Worm (Caenorhabditis elegans) whole organism, young adult: ENCODE data around the gene Y54G9A.9.

ENCODE experiments used
- Y53G8AR.9 ChIP-seq: fragments of 200-800 bp; sonication (Bioruptor generic); conservative IDR thresholded peaks from 2 replicates; pipeline ENCODE4 v1.3.6; 2022; ENCODE audit warnings: missing genetic modification reagents, missing genetic modification characterization, missing compliant biosample characterization
- ccch-3 ChIP-seq: fragments of 200-800 bp; sonication (Bioruptor generic); optimal IDR thresholded peaks from 2 replicates; lab custom pipeline; 2018; ENCODE audit warnings: mild to moderate bottlenecking, missing genetic modification characterization, missing compliant biosample characterization
- ceh-27 ChIP-seq: fragments of 200-800 bp; sonication (Bioruptor generic); optimal IDR thresholded peaks from 2 replicates; lab custom pipeline; 2018; ENCODE audit warnings: mild to moderate bottlenecking, missing genetic modification characterization, moderate library complexity, missing compliant biosample characterization
- ceh-40 ChIP-seq: fragments of 200-800 bp; sonication (Bioruptor generic); IDR thresholded peaks from 2 replicates; pipeline ENCODE4 v1.3.6; 2022; ENCODE audit warnings: missing genetic modification characterization, missing compliant biosample characterization
- lir-1 ChIP-seq: fragments of 200-800 bp; sonication (Bioruptor generic); conservative IDR thresholded peaks from 2 replicates; pipeline ENCODE4 v1.3.6; 2022; ENCODE audit warnings: missing genetic modification reagents, missing genetic modification characterization, missing compliant biosample characterization
- nfyb-1 ChIP-seq: fragments of 200-800 bp; sonication (Bioruptor generic); IDR thresholded peaks from 2 replicates; pipeline ENCODE4 v1.3.6; 2022; ENCODE audit warnings: missing genetic modification reagents, missing genetic modification characterization, missing compliant biosample characterization
- pbrm-1 ChIP-seq: fragments of 200-800 bp; sonication (Bioruptor generic); IDR thresholded peaks from 2 replicates; pipeline ENCODE4 v1.3.6; 2022; ENCODE audit warnings: missing genetic modification reagents, missing genetic modification characterization, missing compliant biosample characterization
- pha-4 ChIP-seq: fragments of 150-350 bp; sonication (generic microtip); optimal IDR thresholded peaks from 2 replicates; lab custom pipeline; 2014; ENCODE audit warnings: missing biosample characterization, missing genetic modification reagents, missing genetic modification characterization
- snpc-4 ChIP-seq, 5 experiments: fragments of 150-350 bp in 1 of 5; sonication (generic microtip) in 4 of 5; optimal IDR thresholded peaks; 2 replicates each; lab custom pipeline; 2014 to 2018; ENCODE audit warnings: missing genetic modification characterization in 5 of 5, missing biosample characterization in 3 of 5, antibody characterized with exemption in 2 of 5, mild to moderate bottlenecking in 2 of 5, missing compliant biosample characterization in 2 of 5, missing genotype in 2 of 5, moderate library complexity in 2 of 5, missing genetic modification reagents in 1 of 5
- tbp1 ChIP-seq: fragments of 200-800 bp; sonication (Bioruptor generic); optimal IDR thresholded peaks from 2 replicates; lab custom pipeline; 2018; ENCODE audit warnings: mild to moderate bottlenecking, missing genetic modification characterization, missing compliant biosample characterization
- ztf-28 ChIP-seq: fragments of 200-800 bp; sonication (Bioruptor generic); IDR thresholded peaks from 2 replicates; pipeline ENCODE4 v1.3.6; 2022; ENCODE audit warnings: missing genetic modification reagents, missing genetic modification characterization, missing compliant biosample characterization
- ztf-3 ChIP-seq: fragments of 200-800 bp; sonication (Bioruptor generic); optimal IDR thresholded peaks from 2 replicates; lab custom pipeline; 2018; ENCODE audit warnings: mild to moderate bottlenecking, missing genetic modification characterization, missing compliant biosample characterization

DNA sequence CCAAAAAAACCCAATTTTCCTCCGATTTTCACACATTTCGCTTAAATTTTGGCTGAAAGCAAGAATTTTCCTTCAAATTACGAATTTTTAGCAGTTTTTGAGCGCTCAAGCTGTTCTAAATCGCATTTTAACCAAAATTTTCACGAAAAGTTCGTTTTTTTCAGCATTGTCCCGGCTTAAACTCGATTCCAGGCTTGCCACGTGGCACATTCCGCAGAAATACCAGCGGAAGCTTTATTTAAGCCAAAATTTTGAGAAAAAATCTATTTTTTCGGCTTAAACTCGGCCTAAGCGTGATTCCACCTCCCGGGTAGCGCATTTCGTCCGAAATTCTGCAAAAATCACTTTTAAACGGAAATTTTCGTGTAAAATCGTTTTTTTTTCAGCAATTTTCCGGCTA is 5.8 kb upstream of the Y54G9A.9 start:
- TF ChIP-seq ceh-40 (GFP tag; lab: Robert Waterston, UW), result no peak
- no peak for TF ChIP-seq ztf-3
- no peak for TF ChIP-seq pha-4 (tag; lab: Kevin White, UChicago)
- no peak for TF ChIP-seq lir-1 (GFP tag; lab: Robert Waterston, UW)
- TF ChIP-seq Y53G8AR.9 (GFP tag; lab: Robert Waterston, UW), result no peak
- no peak for TF ChIP-seq ccch-3 (GFP tag; lab: Kevin White, UChicago)
- TF ChIP-seq ztf-28 (GFP tag; lab: Robert Waterston, UW), result 0 out of 2 replicates have a peak, but pooled peaks have one; percentile 60
- no peak for TF ChIP-seq tbp1 (GFP tag; lab: Kevin White, UChicago)
- TF ChIP-seq nfyb-1 (GFP tag; lab: Robert Waterston, UW), result no peak
- no peak for TF ChIP-seq snpc-4 (GFP tag; optimal IDR thresholded peaks at IDR 0.05; lab: Kevin White, UChicago)
- no peak for TF ChIP-seq snpc-4 (tag; optimal IDR thresholded peaks at IDR 0.05; lab: Kevin White, UChicago)
- no peak for TF ChIP-seq ceh-27 (GFP tag; lab: Kevin White, UChicago)
- TF ChIP-seq pbrm-1 (GFP tag; lab: Robert Waterston, UW), result no peak
